Worm (Caenorhabditis elegans): Measurements from ENCODE around the gene C53C11.2.

The C53C11.2 gene

ce11 chrX:17378996-17379395, 42.6 kb downstream of the C53C11.2 start:
- TF ChIP-seq dve-1 (tag; optimal IDR thresholded peaks at IDR 0.05; ENCODE audit: insufficient read depth): peak; percentile 15
- TF ChIP-seq nhr-11 (tag; optimal IDR thresholded peaks at IDR 0.05): no peak
- no peak for TF ChIP-seq dmd-9 (GFP tag; IDR thresholded peaks at IDR 0.05)
- TF ChIP-seq nhr-28 (tag; optimal IDR thresholded peaks at IDR 0.05): peak; percentile 44
- peak; percentile 44 for TF ChIP-seq pqm-1 (tag; optimal IDR thresholded peaks at IDR 0.05)
- no peak for TF ChIP-seq daf-16 (GFP tag; optimal IDR thresholded peaks at IDR 0.05)
- TF ChIP-seq daf-16 (tag; optimal IDR thresholded peaks at IDR 0.05): peak; percentile 62

ce11 chrX:17379675-17380074, 43.2 kb downstream of the C53C11.2 start, which contains the start of gene F10D7.10:
Gene F10D7.10 (minus strand): TSS chrX:17379775.
- TF ChIP-seq php-3 (GFP tag; IDR thresholded peaks at IDR 0.05) (no peak), nhr-76 (tag; optimal IDR thresholded peaks at IDR 0.05) (no peak), nhr-11 (tag; optimal IDR thresholded peaks at IDR 0.05) (no peak), mdt-29 (GFP tag; IDR thresholded peaks at IDR 0.05) (no peak), T26A8.4 (GFP tag; IDR thresholded peaks at IDR 0.05) (no peak), ztf-7 (tag; optimal IDR thresholded peaks at IDR 0.05) (no peak), egl-43 (GFP tag; IDR thresholded peaks at IDR 0.05) (no peak), nhr-6 (tag; optimal IDR thresholded peaks at IDR 0.05) (no peak), nhr-111 (GFP tag; optimal IDR thresholded peaks at IDR 0.05) (no peak), jun-1 (tag; optimal IDR thresholded peaks at IDR 0.05) (no peak), zag-1 (tag; optimal IDR thresholded peaks at IDR 0.05) (no peak), ctbp-1 (GFP tag; IDR thresholded peaks at IDR 0.05) (no peak), tra-1 (GFP tag; IDR thresholded peaks at IDR 0.05) (no peak)

ce11 chrX:17381975-17382374, 45.5 kb downstream of the C53C11.2 start, which contains the start of gene F10D7.4:
Gene F10D7.4 (minus strand): TSS chrX:17382075.
- TF ChIP-seq sdz-12 (GFP tag; optimal IDR thresholded peaks at IDR 0.05) (no peak), saeg-2 (GFP tag; IDR thresholded peaks at IDR 0.05) (no peak), unc-62 (GFP tag; optimal IDR thresholded peaks at IDR 0.05 in 1 of 2) (peak in 1 of 2 experiments; percentile 5), unc-62 (tag; optimal IDR thresholded peaks at IDR 0.05) (no peak)

- peak; percentile 70; the same call in 1 of the 2 replicates for TF ChIP-seq set-16 (GFP tag; IDR thresholded peaks at IDR 0.05)
- no peak for TF ChIP-seq gei-8 (GFP tag; optimal IDR thresholded peaks at IDR 0.05)
- peak in 1 of 2 experiments; percentile 17 for TF ChIP-seq unc-62 (GFP tag; optimal IDR thresholded peaks at IDR 0.05 in 1 of 2)
- no peak for TF ChIP-seq unc-62 (tag; optimal IDR thresholded peaks at IDR 0.05)
Measured at ce11 chrX:17384343-17384742, 47.9 kb downstream of the C53C11.2 start.

DNA sequence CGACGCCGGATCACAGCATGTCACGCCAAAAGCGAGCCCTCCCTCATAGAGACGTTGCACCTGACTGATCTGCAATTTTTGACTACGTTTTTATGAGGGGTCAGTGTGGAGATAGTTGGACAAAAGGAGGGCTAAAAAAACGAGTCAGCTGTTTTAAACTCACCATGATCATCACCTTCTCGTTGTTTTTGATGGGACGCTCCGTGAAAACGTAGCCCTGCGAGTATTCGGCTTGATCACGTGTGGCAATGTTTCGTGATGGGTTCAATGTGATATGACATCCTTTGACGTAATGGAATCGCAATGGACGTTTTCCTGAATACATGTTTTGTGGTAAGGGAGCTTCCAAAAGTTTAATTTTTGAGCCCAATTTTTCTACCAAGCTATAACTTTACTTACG, 48.7 kb downstream of the C53C11.2 start:
- no peak for TF ChIP-seq jun-1 (tag; optimal IDR thresholded peaks at IDR 0.05)
- TF ChIP-seq nhr-11 (tag; optimal IDR thresholded peaks at IDR 0.05): peak; percentile 80
- peak; percentile 46 for TF ChIP-seq hlh-30 (tag; optimal IDR thresholded peaks at IDR 0.05; ENCODE audit: insufficient read depth)
- peak in 1 of 2 experiments; percentile 85 for TF ChIP-seq unc-62 (GFP tag; optimal IDR thresholded peaks at IDR 0.05 in 1 of 2)
- no peak for TF ChIP-seq unc-62 (tag; optimal IDR thresholded peaks at IDR 0.05)
- TF ChIP-seq hlh-11 (tag; optimal IDR thresholded peaks at IDR 0.05): peak; percentile 19
- no peak for TF ChIP-seq ceh-28 (tag; optimal IDR thresholded peaks at IDR 0.05)
- peak in 1 of 2 experiments; percentile 25 for TF ChIP-seq hif-1 (tag; optimal IDR thresholded peaks at IDR 0.05)
- peak in 1 of 2 experiments; percentile 20 for TF ChIP-seq daf-16 (GFP tag; optimal IDR thresholded peaks at IDR 0.05)
- TF ChIP-seq daf-16 (tag; optimal IDR thresholded peaks at IDR 0.05): no peak

- no peak for TF ChIP-seq dpl-1 (GFP tag; optimal IDR thresholded peaks at IDR 0.05)
- no peak for TF ChIP-seq lin-39 (tag; optimal IDR thresholded peaks at IDR 0.05)
- TF ChIP-seq nhr-237 (tag; optimal IDR thresholded peaks at IDR 0.05): no peak
- no peak for TF ChIP-seq daf-12 (tag; optimal IDR thresholded peaks at IDR 0.05)
- TF ChIP-seq F10B5.3 (tag; optimal IDR thresholded peaks at IDR 0.05): no peak
- peak; percentile 1 for TF ChIP-seq nhr-28 (tag; optimal IDR thresholded peaks at IDR 0.05)
- no peak for TF ChIP-seq vab-7 (GFP tag; IDR thresholded peaks at IDR 0.05)
- no peak for TF ChIP-seq Y5F2A.4 (GFP tag; optimal IDR thresholded peaks at IDR 0.05)
- TF ChIP-seq nhr-102 (tag; optimal IDR thresholded peaks at IDR 0.05): no peak
- no peak for TF ChIP-seq lsy-2 (tag; optimal IDR thresholded peaks at IDR 0.05)
- no peak for TF ChIP-seq pha-4 (GFP tag; IDR thresholded peaks at IDR 0.05)
- no peak for TF ChIP-seq pha-4 (tag; optimal IDR thresholded peaks at IDR 0.05)
- no peak for TF ChIP-seq zip-11 (GFP tag; IDR thresholded peaks at IDR 0.05)
- TF ChIP-seq D1046.2 (GFP tag; IDR thresholded peaks at IDR 0.05): no peak
- TF ChIP-seq attf-4 (tag; optimal IDR thresholded peaks at IDR 0.05): no peak
- no peak for TF ChIP-seq dve-1 (tag; optimal IDR thresholded peaks at IDR 0.05; ENCODE audit: insufficient read depth)
Measured at ce11 chrX:17386130-17386529, 49.7 kb downstream of the C53C11.2 start.
